Worm (Caenorhabditis elegans): ENCODE results near the gene clec-210.

DNA sequence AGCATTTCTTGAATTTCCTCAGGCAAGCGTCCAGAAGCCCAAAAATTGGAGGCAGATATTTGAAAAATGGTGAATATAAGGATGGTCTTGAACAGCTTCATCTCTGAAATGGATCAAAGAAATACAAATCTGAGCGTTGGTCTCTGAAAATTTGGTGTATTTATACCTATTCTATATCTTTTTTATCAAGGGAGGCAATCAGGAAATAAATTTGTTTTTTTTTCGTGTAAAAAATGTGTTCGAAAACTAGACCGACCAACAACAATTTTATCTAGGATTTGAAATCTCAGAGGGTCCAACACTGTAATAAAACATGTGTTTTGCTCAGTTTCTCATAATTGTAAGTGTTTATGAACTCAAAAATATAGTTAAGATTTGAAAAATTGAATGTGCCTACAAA, 3.6 kb downstream of the clec-210 start, which contains the start of gene srt-56:
- no peak for TF ChIP-seq med-1 (GFP tag; optimal IDR thresholded peaks at IDR 0.05; ENCODE audit: insufficient read depth)
- no peak for TF ChIP-seq T22C8.4 (GFP tag; IDR thresholded peaks at IDR 0.05)
- TF ChIP-seq cog-1 (tag; optimal IDR thresholded peaks at IDR 0.05), result no peak

Data from whole organism, midembryonic.